Worm (Caenorhabditis elegans): ENCODE results near the gene Y116F11B.14.

DNA sequence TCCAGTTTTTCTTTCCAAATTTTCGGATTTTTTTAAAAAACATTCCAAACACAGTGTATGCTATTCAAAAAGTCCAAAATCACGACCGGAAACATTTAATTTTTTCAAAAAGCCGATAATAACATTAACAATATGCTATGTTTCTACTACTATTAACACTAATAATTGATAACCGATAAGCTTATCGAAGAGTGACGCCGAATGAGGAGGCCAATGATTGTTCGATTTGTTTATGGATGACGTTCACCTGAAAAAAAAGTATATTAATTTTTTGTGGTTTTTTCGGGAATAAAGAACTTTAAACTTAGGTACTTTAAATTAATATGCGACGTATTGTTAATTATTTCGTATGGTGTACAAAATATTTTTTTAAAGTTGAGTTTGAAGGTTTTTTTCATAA, 1.3 kb upstream of the Y116F11B.14 start:
- TF ChIP-seq fos-1 (tag; optimal IDR thresholded peaks at IDR 0.05) (no peak), dpl-1 (GFP tag; optimal IDR thresholded peaks at IDR 0.05) (no peak), unc-130 (GFP tag; optimal IDR thresholded peaks at IDR 0.05) (no peak), fkh-10 (GFP tag; optimal IDR thresholded peaks at IDR 0.05) (no peak), ztf-11 (tag; optimal IDR thresholded peaks at IDR 0.05) (no peak), ceh-32 (tag; optimal IDR thresholded peaks at IDR 0.05; ENCODE audit: poor library complexity) (no peak), nhr-76 (tag; optimal IDR thresholded peaks at IDR 0.05) (no peak), hif-1 (tag; optimal IDR thresholded peaks at IDR 0.05) (no peak), pqm-1 (tag; optimal IDR thresholded peaks at IDR 0.05) (peak; percentile 62), Y5F2A.4 (GFP tag; optimal IDR thresholded peaks at IDR 0.05) (no peak), lin-15B (tag; optimal IDR thresholded peaks at IDR 0.05) (no peak), ceh-82 (tag; optimal IDR thresholded peaks at IDR 0.05) (no peak)

All from whole organism, L4 larva.